Fruit fly (Drosophila melanogaster): ENCODE results near the gene Sec61gamma.

Gene Sec61gamma

DNA sequence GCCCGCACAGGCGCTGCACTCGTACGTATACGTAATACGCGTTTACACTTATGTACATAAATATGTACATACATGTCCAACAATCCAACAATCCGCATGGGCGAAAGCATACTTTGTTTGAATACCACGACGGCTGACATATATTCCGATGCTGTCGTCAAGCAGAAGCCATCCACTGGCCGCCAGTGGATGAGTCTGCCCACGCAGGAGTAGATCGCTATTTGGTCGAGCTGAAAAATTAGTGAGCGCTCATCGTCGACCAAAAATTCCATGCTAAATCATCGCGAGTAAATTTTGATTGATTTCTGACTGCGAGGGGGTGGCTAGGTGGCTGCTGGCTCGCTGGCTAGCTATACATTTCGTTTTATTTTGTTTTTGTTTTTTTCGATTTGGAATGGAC, 40.6 kb upstream of the Sec61gamma start:
- no peak for TF ChIP-seq CG32121 (GFP tag; IDR thresholded peaks at IDR 0.05)
- TF ChIP-seq Pif1A (GFP tag; optimal IDR thresholded peaks at IDR 0.05), result no peak
- no peak for TF ChIP-seq CG4496 (GFP tag; IDR thresholded peaks at IDR 0.05)
- TF ChIP-seq Pif1B (GFP tag; optimal IDR thresholded peaks at IDR 0.05), result no peak

DNA sequence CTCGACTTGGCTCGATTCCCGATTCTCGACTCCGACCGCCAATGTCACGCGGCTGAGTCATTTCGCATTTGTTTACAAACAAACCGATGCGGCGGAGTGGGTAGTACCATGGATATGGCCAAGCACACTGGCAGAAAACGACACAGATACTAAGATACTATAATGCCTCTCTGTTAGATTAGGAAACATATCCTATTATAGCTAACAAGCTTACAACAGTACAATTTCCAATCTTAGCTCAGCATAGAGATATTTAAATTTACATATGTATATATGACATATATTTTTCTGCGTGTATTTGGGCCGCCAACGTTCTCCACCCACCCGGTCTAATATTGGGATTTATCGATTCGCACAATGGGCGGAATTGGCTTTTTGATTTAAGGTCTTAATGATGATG, 39.2 kb upstream of the Sec61gamma start:
- TF ChIP-seq Snoo (tag; optimal IDR thresholded peaks at IDR 0.05) (peak; percentile 72), EcR (GFP tag; optimal IDR thresholded peaks at IDR 0.05) (no peak), D1 (tag; optimal IDR thresholded peaks at IDR 0.05) (no peak), CG14655 (GFP tag; optimal IDR thresholded peaks at IDR 0.05) (peak; percentile 87), CG10348 (GFP tag; IDR thresholded peaks at IDR 0.05) (peak; percentile 26; the same call in 1 of the 2 replicates), Pif1B (GFP tag; optimal IDR thresholded peaks at IDR 0.05) (peak; percentile 73), fd96Ca (GFP tag; IDR thresholded peaks at IDR 0.05) (peak; percentile 82), CG9948 (tag; optimal IDR thresholded peaks at IDR 0.05) (peak; percentile 73), CG34367 (tag; optimal IDR thresholded peaks at IDR 0.05) (peak; percentile 55), CG15710 (tag; optimal IDR thresholded peaks at IDR 0.05) (peak; percentile 58), CG32121 (GFP tag; IDR thresholded peaks at IDR 0.05) (peak; percentile 82), Ets98B (GFP tag; IDR thresholded peaks at IDR 0.05) (peak; percentile 89), rn (GFP tag; IDR thresholded peaks at IDR 0.05) (peak; percentile 59), CG8159 (tag; optimal IDR thresholded peaks at IDR 0.05) (peak; percentile 72), gl (tag; optimal IDR thresholded peaks at IDR 0.05) (peak; percentile 23), CG12605 (GFP tag; IDR thresholded peaks at IDR 0.05) (peak; percentile 72), CG17806 (tag; optimal IDR thresholded peaks at IDR 0.05) (peak; percentile 77), CG8301 (tag; optimal IDR thresholded peaks at IDR 0.05) (peak; percentile 83), CG4496 (GFP tag; IDR thresholded peaks at IDR 0.05) (peak; percentile 92), CG13204 (GFP tag; optimal IDR thresholded peaks at IDR 0.05) (peak; percentile 15), Pif1A (GFP tag; optimal IDR thresholded peaks at IDR 0.05) (peak; percentile 72)

DNA sequence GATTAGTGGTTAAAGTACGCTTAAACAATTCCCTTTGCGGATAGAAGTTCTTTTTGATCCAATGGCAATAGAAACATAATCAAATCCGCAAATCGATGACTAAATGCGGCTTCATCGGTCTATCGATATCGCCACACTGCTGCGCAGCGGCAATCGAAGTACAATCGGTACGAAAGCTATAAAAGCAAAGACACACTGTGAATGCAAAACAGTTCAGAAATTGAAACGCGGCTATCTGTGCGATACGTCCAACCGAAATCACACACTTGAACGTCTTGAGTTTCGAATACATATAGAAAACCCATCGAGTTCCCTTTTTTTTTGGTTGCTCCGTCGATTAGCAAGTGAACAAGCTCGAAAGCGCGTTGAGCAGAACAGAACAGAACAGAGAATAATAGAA, 38.1 kb upstream of the Sec61gamma start, which contains the start of gene CG14207:
CG14207 (plus strand) TSS at position 203 of the 400 bp plus-strand sequence.
- TF ChIP-seq CG9948 (tag; optimal IDR thresholded peaks at IDR 0.05) (no peak), CG4496 (GFP tag; IDR thresholded peaks at IDR 0.05) (peak; percentile 45; the same call in 1 of the 3 replicates), EcR (GFP tag; optimal IDR thresholded peaks at IDR 0.05) (peak; percentile 60), CG8159 (tag; optimal IDR thresholded peaks at IDR 0.05) (no peak), CG8301 (tag; optimal IDR thresholded peaks at IDR 0.05) (no peak), Pif1B (GFP tag; optimal IDR thresholded peaks at IDR 0.05) (no peak), CG32121 (GFP tag; IDR thresholded peaks at IDR 0.05) (peak; percentile 39; the same call in 1 of the 2 replicates), Snoo (tag; optimal IDR thresholded peaks at IDR 0.05) (no peak), CG17806 (tag; optimal IDR thresholded peaks at IDR 0.05) (no peak), fd96Ca (GFP tag; IDR thresholded peaks at IDR 0.05) (no peak), Ets98B (GFP tag; IDR thresholded peaks at IDR 0.05) (peak; percentile 30; the same call in 1 of the 2 replicates), gl (tag; optimal IDR thresholded peaks at IDR 0.05) (no peak)

- TF ChIP-seq CG13204 (GFP tag; optimal IDR thresholded peaks at IDR 0.05), result peak; percentile 29
- TF ChIP-seq CG34367 (tag; optimal IDR thresholded peaks at IDR 0.05), result no peak
Observed at dm6 chrX:19605915-19606314, 37.2 kb upstream of the Sec61gamma start.

DNA sequence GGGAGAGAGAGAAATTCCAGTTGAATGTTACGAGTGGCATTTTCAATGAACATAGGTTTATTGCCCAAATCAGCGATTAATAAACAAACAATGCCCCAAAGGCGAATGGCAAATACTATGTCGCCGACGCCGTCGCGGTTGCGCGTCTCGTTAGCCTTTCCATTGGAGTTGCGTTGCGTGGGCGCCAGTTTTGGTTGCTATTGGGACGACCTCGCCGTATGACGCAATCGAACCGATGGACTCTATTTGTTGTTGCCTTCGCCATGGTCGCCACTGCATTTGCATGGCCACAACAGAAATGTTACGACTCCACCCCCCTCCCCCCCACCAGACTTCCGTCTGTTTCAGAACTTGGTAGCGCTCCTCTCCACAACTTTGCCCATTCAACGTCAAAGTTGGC, 36.6 kb upstream of the Sec61gamma start:
- no peak for TF ChIP-seq CG4496 (GFP tag; IDR thresholded peaks at IDR 0.05)
- no peak for TF ChIP-seq CG13204 (GFP tag; optimal IDR thresholded peaks at IDR 0.05)
- TF ChIP-seq CG17806 (tag; optimal IDR thresholded peaks at IDR 0.05), result no peak
- no peak for TF ChIP-seq Pif1A (GFP tag; optimal IDR thresholded peaks at IDR 0.05)

DNA sequence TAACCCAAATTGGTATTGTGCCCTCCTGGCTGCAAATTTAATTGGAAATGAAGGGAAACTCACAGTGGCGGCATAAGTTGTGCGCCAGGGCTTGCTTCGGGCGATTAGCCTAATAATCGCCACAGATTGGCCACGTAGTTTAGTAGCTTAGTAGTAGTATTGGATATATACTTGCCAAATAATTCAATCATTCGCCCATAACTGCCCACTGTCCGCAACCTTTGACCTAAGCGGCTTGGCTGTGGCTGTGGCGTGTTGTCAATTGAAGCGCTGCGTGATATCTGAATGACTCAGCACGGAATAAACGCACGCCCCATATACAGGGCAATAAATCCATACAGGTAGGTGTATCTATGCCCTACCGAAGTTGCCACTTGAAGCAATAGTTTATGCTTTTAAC, 36.2 kb upstream of the Sec61gamma start:
- TF ChIP-seq CG34367 (tag; optimal IDR thresholded peaks at IDR 0.05) (no peak), Pif1A (GFP tag; optimal IDR thresholded peaks at IDR 0.05) (no peak), CG8301 (tag; optimal IDR thresholded peaks at IDR 0.05) (no peak), gl (tag; optimal IDR thresholded peaks at IDR 0.05) (no peak), Ets98B (GFP tag; IDR thresholded peaks at IDR 0.05) (no peak), CG32121 (GFP tag; IDR thresholded peaks at IDR 0.05) (no peak), Pif1B (GFP tag; optimal IDR thresholded peaks at IDR 0.05) (no peak), CG9948 (tag; optimal IDR thresholded peaks at IDR 0.05) (no peak), CG4496 (GFP tag; IDR thresholded peaks at IDR 0.05) (no peak), CG13204 (GFP tag; optimal IDR thresholded peaks at IDR 0.05) (no peak), CG15710 (tag; optimal IDR thresholded peaks at IDR 0.05) (no peak), D1 (tag; optimal IDR thresholded peaks at IDR 0.05) (no peak), CG10348 (GFP tag; IDR thresholded peaks at IDR 0.05) (no peak), CG14655 (GFP tag; optimal IDR thresholded peaks at IDR 0.05) (no peak), EcR (GFP tag; optimal IDR thresholded peaks at IDR 0.05) (no peak)

- TF ChIP-seq D1 (tag; optimal IDR thresholded peaks at IDR 0.05) (no peak), EcR (GFP tag; optimal IDR thresholded peaks at IDR 0.05) (peak; percentile 51)
Observed at dm6 chrX:19608042-19608609, 35.0 kb upstream of the Sec61gamma start.
